Worm (Caenorhabditis elegans) whole organism, late embryonic: ENCODE results near the gene gly-20.

ENCODE experiments used
- C08G9.2 ChIP-seq: sonication (generic microtip); optimal IDR thresholded peaks from 2 replicates; lab custom pipeline; 2016; ENCODE audit warnings: mild to moderate bottlenecking, missing genetic modification characterization, moderate library complexity, missing compliant biosample characterization
- F13H6.1 ChIP-seq: sonication (generic microtip); optimal IDR thresholded peaks from 2 replicates; lab custom pipeline; 2016; ENCODE audit warnings: missing genetic modification characterization, missing compliant biosample characterization
- K09A11.1 ChIP-seq: sonication (generic microtip); optimal IDR thresholded peaks from 2 replicates; lab custom pipeline; 2017; ENCODE audit warnings: antibody characterized with exemption, mild to moderate bottlenecking, missing genetic modification characterization, missing compliant biosample characterization; ENCODE audit not compliant: insufficient read depth
- ahr-1 ChIP-seq: sonication (generic microtip); optimal IDR thresholded peaks from 2 replicates; lab custom pipeline; 2016; ENCODE audit warnings: missing genetic modification characterization, missing compliant biosample characterization
- ama-1 ChIP-seq: fragments of 150-350 bp; optimal IDR thresholded peaks from 2 replicates; lab custom pipeline; 2014
- ceh-14 ChIP-seq: sonication (generic microtip); optimal IDR thresholded peaks from 2 replicates; lab custom pipeline; 2016; ENCODE audit warnings: missing genotype, missing genetic modification characterization, missing compliant biosample characterization
- ceh-18 ChIP-seq: sonication (generic microtip); optimal IDR thresholded peaks from 2 replicates; lab custom pipeline; 2016; ENCODE audit warnings: missing genetic modification characterization, missing compliant biosample characterization
- ceh-30 ChIP-seq: fragments of 150-350 bp; optimal IDR thresholded peaks from 2 replicates; lab custom pipeline; 2014; ENCODE audit warnings: missing biosample characterization, missing genetic modification characterization
- ceh-31 ChIP-seq: sonication (generic microtip); optimal IDR thresholded peaks from 2 replicates; lab custom pipeline; 2016; ENCODE audit warnings: missing genetic modification characterization, missing compliant biosample characterization
- ceh-48 ChIP-seq: sonication (generic microtip); optimal IDR thresholded peaks from 2 replicates; lab custom pipeline; 2016; ENCODE audit warnings: missing genetic modification characterization, inconsistent platforms, missing compliant biosample characterization
- ceh-6 ChIP-seq: fragments of 200-800 bp; sonication (Bioruptor generic); optimal IDR thresholded peaks from 2 replicates; lab custom pipeline; 2018; ENCODE audit warnings: mild to moderate bottlenecking, missing genetic modification characterization, missing compliant biosample characterization
- ceh-9 ChIP-seq: sonication (generic microtip); optimal IDR thresholded peaks from 2 replicates; lab custom pipeline; 2016; ENCODE audit warnings: mild to moderate bottlenecking, missing genetic modification characterization, inconsistent platforms, missing compliant biosample characterization
- dve-1 ChIP-seq: sonication (generic microtip); optimal IDR thresholded peaks from 2 replicates; lab custom pipeline; 2017; ENCODE audit warnings: antibody characterized with exemption, mild to moderate bottlenecking, missing genetic modification characterization, missing compliant biosample characterization
- ets-4 ChIP-seq: sonication (generic microtip); optimal IDR thresholded peaks from 2 replicates; lab custom pipeline; 2016; ENCODE audit warnings: missing genetic modification characterization, missing compliant biosample characterization
- fax-1 ChIP-seq: sonication (generic microtip); optimal IDR thresholded peaks from 2 replicates; lab custom pipeline; 2016; ENCODE audit warnings: missing genotype, missing genetic modification characterization, missing compliant biosample characterization
- hlh-13 ChIP-seq: fragments of 200-800 bp; sonication (Bioruptor generic); optimal IDR thresholded peaks from 2 replicates; lab custom pipeline; 2018; ENCODE audit warnings: mild to moderate bottlenecking, missing genetic modification characterization, missing compliant biosample characterization
- hlh-15 ChIP-seq: sonication (generic microtip); optimal IDR thresholded peaks from 2 replicates; lab custom pipeline; 2016; ENCODE audit warnings: missing genetic modification characterization, missing compliant biosample characterization
- hlh-6 ChIP-seq: sonication (generic microtip); optimal IDR thresholded peaks from 2 replicates; lab custom pipeline; 2016; ENCODE audit warnings: missing genotype, missing genetic modification characterization, missing compliant biosample characterization
- madf-2 ChIP-seq: sonication (generic microtip); optimal IDR thresholded peaks from 2 replicates; lab custom pipeline; 2017; ENCODE audit warnings: missing genetic modification characterization, missing compliant biosample characterization
- nfya-1 ChIP-seq: sonication (generic microtip); optimal IDR thresholded peaks from 2 replicates; lab custom pipeline; 2017; ENCODE audit warnings: missing genetic modification characterization, mild to moderate bottlenecking, missing compliant biosample characterization, antibody characterized with exemption, moderate library complexity
- nhr-11 ChIP-seq: fragments of 150-350 bp; optimal IDR thresholded peaks from 2 replicates; lab custom pipeline; 2014; ENCODE audit warnings: missing biosample characterization, missing genetic modification characterization
- odd-2 ChIP-seq: sonication (generic microtip); optimal IDR thresholded peaks from 2 replicates; lab custom pipeline; 2017; ENCODE audit warnings: antibody characterized with exemption, mild to moderate bottlenecking, missing genetic modification characterization, missing compliant biosample characterization
- pha-4 ChIP-seq: fragments of 150-350 bp; optimal IDR thresholded peaks from 2 replicates; lab custom pipeline; 2018; ENCODE audit warnings: missing biosample characterization, missing genetic modification reagents, missing genetic modification characterization
- pros-1 ChIP-seq: fragments of 150-350 bp; optimal IDR thresholded peaks from 2 replicates; lab custom pipeline; 2014; ENCODE audit warnings: missing biosample characterization, missing genetic modification reagents, missing genetic modification characterization
- syd-9 ChIP-seq: sonication (generic microtip); optimal IDR thresholded peaks from 2 replicates; lab custom pipeline; 2016; ENCODE audit warnings: mild to moderate bottlenecking, missing genetic modification characterization, moderate library complexity, missing compliant biosample characterization
- unc-42 ChIP-seq: sonication (generic microtip); optimal IDR thresholded peaks from 2 replicates; lab custom pipeline; 2016; ENCODE audit warnings: missing genotype, missing genetic modification characterization, missing compliant biosample characterization
- unc-55 ChIP-seq: sonication (generic microtip); optimal IDR thresholded peaks from 2 replicates; lab custom pipeline; 2017; ENCODE audit warnings: missing biosample characterization, missing genetic modification reagents, missing genetic modification characterization

gly-20 gene

ce11 chrV:11323720-11324119, 41.3 kb downstream of the gly-20 start, which contains the start of gene str-141:
Gene str-141, minus strand, starts transcription at chrV:11323820.
- no peak for TF ChIP-seq pros-1 (tag; lab: Kevin White, UChicago)
- TF ChIP-seq nhr-11 (tag; lab: Kevin White, UChicago) = no peak
- no peak for TF ChIP-seq nfya-1 (tag; lab: Kevin White, UChicago)
- no peak for TF ChIP-seq C08G9.2 (tag; lab: Kevin White, UChicago)
- TF ChIP-seq hlh-15 (tag; lab: Kevin White, UChicago) = no peak
- no peak for TF ChIP-seq syd-9
- no peak for TF ChIP-seq madf-2 (tag; lab: Kevin White, UChicago)
- no peak for TF ChIP-seq F13H6.1 (tag; lab: Kevin White, UChicago)
- TF ChIP-seq, all 69 proteins: peak for 0

ce11 chrV:11326914-11327367, 44.6 kb downstream of the gly-20 start, which contains the start of gene tmed-10:
Gene tmed-10, minus strand, starts transcription at chrV:11326964.
- TF ChIP-seq ceh-18 (peak; percentile 1), hlh-13 (GFP tag; lab: Kevin White, UChicago) (no peak), fax-1 (tag; lab: Kevin White, UChicago) (no peak), nfya-1 (tag; lab: Kevin White, UChicago) (peak; percentile 54), unc-55 (GFP tag; lab: Kevin White, UChicago) (peak; percentile 31), unc-42 (tag; lab: Kevin White, UChicago) (peak; percentile 48), ama-1 (no peak), ceh-14 (tag; lab: Kevin White, UChicago) (no peak), ceh-31 (peak; percentile 42), dve-1 (no peak), ahr-1 (no peak)
- TF ChIP-seq, all 69 proteins: peak for 5

- TF ChIP-seq ceh-30 = no peak
- no peak for TF ChIP-seq ets-4 (tag; lab: Kevin White, UChicago)
- TF ChIP-seq ceh-48 (tag; lab: Kevin White, UChicago) = no peak
- TF ChIP-seq madf-2 (tag; lab: Kevin White, UChicago) = no peak
- TF ChIP-seq odd-2 (tag; lab: Kevin White, UChicago) = no peak
- no peak for TF ChIP-seq K09A11.1 (tag; lab: Kevin White, UChicago)
- no peak for TF ChIP-seq ceh-9 (tag; lab: Kevin White, UChicago)
- no peak for TF ChIP-seq hlh-6 (tag; lab: Kevin White, UChicago)
- no peak for TF ChIP-seq unc-55 (GFP tag; lab: Kevin White, UChicago)
- TF ChIP-seq pha-4 (tag; lab: Kevin White, UChicago) = no peak
- no peak for TF ChIP-seq ceh-6 (GFP tag; lab: Kevin White, UChicago)
Observed at ce11 chrV:11329100-11329499, 46.7 kb downstream of the gly-20 start, which contains the start of gene F47G9.6. Gene F47G9.6, plus strand, starts transcription at chrV:11329400.

ce11 chrV:11334193-11334592, 51.8 kb downstream of the gly-20 start, which contains the start of gene T02E9.6:
Gene T02E9.6, minus strand, starts transcription at chrV:11334293.
- TF ChIP-seq ceh-14 (tag; lab: Kevin White, UChicago) (no peak), ceh-18 (no peak), madf-2 (tag; lab: Kevin White, UChicago) (no peak), K09A11.1 (tag; lab: Kevin White, UChicago) (no peak)
- TF ChIP-seq, all 69 proteins: peak for 0
